Fruit fly (Drosophila melanogaster): Measurements from ENCODE around the gene ttm2.

ttm2 gene

dm6 chr3L:262724-263177, 12.2 kb upstream of the ttm2 start (continued):
- TF ChIP-seq CG13424 (tag; optimal IDR thresholded peaks at IDR 0.05) (no peak), sens (GFP tag) (peak; percentile 80), crp (GFP tag; optimal IDR thresholded peaks at IDR 0.05) (peak in 1 of 2 experiments; percentile 37), Hand (GFP tag; optimal IDR thresholded peaks at IDR 0.05) (no peak), bsh (GFP tag; optimal IDR thresholded peaks at IDR 0.05) (no peak), pros (GFP tag; optimal IDR thresholded peaks at IDR 0.05) (no peak), scrt (GFP tag; optimal IDR thresholded peaks at IDR 0.05) (no peak), HLH4C (GFP tag; IDR thresholded peaks at IDR 0.05; ENCODE audit: partially characterized antibody) (peak; percentile 70), twi (tag; optimal IDR thresholded peaks at IDR 0.05) (no peak), hth (optimal IDR thresholded peaks at IDR 0.05) (no peak), Nf-YB (GFP tag; optimal IDR thresholded peaks at IDR 0.05) (no peak), CG14860 (GFP tag; IDR thresholded peaks at IDR 0.05; ENCODE audit: partially characterized antibody) (peak; percentile 71), Mad (GFP tag; optimal IDR thresholded peaks at IDR 0.05) (no peak), eyg (GFP tag; optimal IDR thresholded peaks at IDR 0.05) (no peak), CG10959 (GFP tag; IDR thresholded peaks at IDR 0.05) (no peak), ttk (GFP tag; IDR thresholded peaks at IDR 0.05) (no peak), Stat92E (GFP tag; optimal IDR thresholded peaks at IDR 0.05) (no peak), CG11504 (tag; optimal IDR thresholded peaks at IDR 0.05) (no peak), Chrac-16 (GFP tag; optimal IDR thresholded peaks at IDR 0.05) (no peak), Awh (GFP tag; IDR thresholded peaks at IDR 0.05) (no peak), CG31441 (GFP tag; IDR thresholded peaks at IDR 0.05) (no peak), CG15073 (GFP tag; optimal IDR thresholded peaks at IDR 0.05) (no peak), luna (GFP tag; optimal IDR thresholded peaks at IDR 0.05) (no peak), Drgx (GFP tag; IDR thresholded peaks at IDR 0.05) (no peak), tap (tag; optimal IDR thresholded peaks at IDR 0.05) (no peak), CG31365 (tag; optimal IDR thresholded peaks at IDR 0.05) (no peak), CG11723 (GFP tag; optimal IDR thresholded peaks at IDR 0.05) (no peak), NC2β (GFP tag; optimal IDR thresholded peaks at IDR 0.05) (no peak), CG12104 (GFP tag; optimal IDR thresholded peaks at IDR 0.05) (no peak), bowl (GFP tag; IDR thresholded peaks at IDR 0.05) (no peak), CG8388 (GFP tag; optimal IDR thresholded peaks at IDR 0.05) (no peak), CG11093 (GFP tag; IDR thresholded peaks at IDR 0.05) (no peak), az2 (GFP tag; optimal IDR thresholded peaks at IDR 0.05) (no peak), Xbp1 (GFP tag; optimal IDR thresholded peaks at IDR 0.05) (no peak), Sox102F (GFP tag; optimal IDR thresholded peaks at IDR 0.05) (no peak), CG10654 (GFP tag; optimal IDR thresholded peaks at IDR 0.05) (no peak), CG8765 (GFP tag; IDR thresholded peaks at IDR 0.05) (no peak), sug (tag; optimal IDR thresholded peaks at IDR 0.05) (peak; percentile 93), Six4 (GFP tag; optimal IDR thresholded peaks at IDR 0.05) (no peak), dimm (GFP tag; IDR thresholded peaks at IDR 0.05) (no peak), nerfin-2 (GFP tag; IDR thresholded peaks at IDR 0.05; ENCODE audit: partially characterized antibody) (peak; percentile 75), CG8478 (optimal IDR thresholded peaks at IDR 0.05) (no peak), stwl (tag; optimal IDR thresholded peaks at IDR 0.05) (peak; percentile 25), Aef1 (GFP tag; IDR thresholded peaks at IDR 0.05) (no peak), CG8290 (GFP tag; optimal IDR thresholded peaks at IDR 0.05) (no peak), CG8290 (tag; optimal IDR thresholded peaks at IDR 0.05) (peak in 1 of 2 experiments; percentile 51), Neu2 (GFP tag; optimal IDR thresholded peaks at IDR 0.05; ENCODE audit: borderline replicate concordance) (no peak), CG1024 (GFP tag; IDR thresholded peaks at IDR 0.05) (no peak), grn (GFP tag; optimal IDR thresholded peaks at IDR 0.05) (no peak), row (GFP tag; IDR thresholded peaks at IDR 0.05) (no peak; the same call in 2 of the 3 replicates), CG17829 (tag; optimal IDR thresholded peaks at IDR 0.05) (peak; percentile 7), NC2α (GFP tag; optimal IDR thresholded peaks at IDR 0.05) (no peak)
